Fruit fly (Drosophila melanogaster) S2 (cell line): ENCODE measurements around the gene CG3777.

Experiments
- CG8478 ChIP-seq: fragments of >200 bp; optimal IDR thresholded peaks from 2 replicates; lab custom pipeline; 2018
- CTCF ChIP-seq, 2 experiments: fragments of >200 bp; optimal IDR thresholded peaks; 2 replicates each; lab custom pipeline; 2018

DNA sequence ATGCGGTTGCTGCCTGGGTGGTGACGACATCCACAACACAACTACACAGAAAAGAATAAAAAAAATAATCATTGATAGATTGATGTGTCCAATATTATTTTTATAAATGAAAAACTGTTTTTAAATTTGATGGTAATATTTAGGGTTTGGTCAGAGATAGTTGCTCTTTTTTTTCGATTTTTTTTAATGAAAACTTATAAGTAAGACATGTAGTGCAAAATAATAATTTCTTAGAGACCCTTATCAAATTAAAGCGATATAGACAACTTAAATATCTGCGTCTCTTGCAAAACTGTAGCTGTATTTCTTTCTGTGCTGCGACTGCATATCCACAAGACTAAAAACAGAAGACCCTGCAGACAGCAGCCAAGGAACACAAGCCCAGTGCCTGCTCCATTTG, 100.0 kb downstream of the CG3777 start:
- TF ChIP-seq CTCF (optimal IDR thresholded peaks at IDR 0.05; lab: Kevin White, UChicago), result no peak
- no peak for TF ChIP-seq CG8478 (lab: Kevin White, UChicago)
